Worm (Caenorhabditis elegans) whole organism, late embryonic: ENCODE results near the gene Y73B6BL.37.

Experiments used
- C08G9.2 ChIP-seq: sonication (generic microtip); optimal IDR thresholded peaks from 2 replicates; lab custom pipeline; 2016; ENCODE audit warnings: mild to moderate bottlenecking, missing genetic modification characterization, moderate library complexity, missing compliant biosample characterization
- C38D4.7 ChIP-seq: fragments of 200-800 bp; sonication (Bioruptor generic); optimal IDR thresholded peaks from 2 replicates; lab custom pipeline; 2018; ENCODE audit warnings: mild to moderate bottlenecking, missing genetic modification characterization, moderate library complexity, missing compliant biosample characterization
- K02D7.2 ChIP-seq: sonication (generic microtip); optimal IDR thresholded peaks from 2 replicates; lab custom pipeline; 2017; ENCODE audit warnings: mild to moderate bottlenecking, missing genetic modification characterization, missing compliant biosample characterization
- T23F11.4 ChIP-seq: fragments of 200-800 bp; sonication (Bioruptor generic); optimal IDR thresholded peaks from 2 replicates; lab custom pipeline; 2018; ENCODE audit warnings: mild to moderate bottlenecking, missing genetic modification characterization, missing compliant biosample characterization
- ahr-1 ChIP-seq: sonication (generic microtip); optimal IDR thresholded peaks from 2 replicates; lab custom pipeline; 2016; ENCODE audit warnings: missing genetic modification characterization, missing compliant biosample characterization
- ama-1 ChIP-seq: fragments of 150-350 bp; optimal IDR thresholded peaks from 2 replicates; lab custom pipeline; 2014
- ceh-19 ChIP-seq: fragments of 200-800 bp; sonication (Bioruptor generic); optimal IDR thresholded peaks from 2 replicates; lab custom pipeline; 2018; ENCODE audit warnings: mild to moderate bottlenecking, missing genetic modification characterization, missing compliant biosample characterization
- ceh-22 ChIP-seq: sonication (generic microtip); optimal IDR thresholded peaks from 2 replicates; lab custom pipeline; 2017; ENCODE audit warnings: missing biosample characterization, missing genetic modification characterization
- ceh-24 ChIP-seq: sonication (generic microtip); optimal IDR thresholded peaks from 2 replicates; lab custom pipeline; 2016; ENCODE audit warnings: mild to moderate bottlenecking, missing genetic modification characterization, missing compliant biosample characterization
- ceh-30 ChIP-seq: fragments of 150-350 bp; optimal IDR thresholded peaks from 2 replicates; lab custom pipeline; 2014; ENCODE audit warnings: missing biosample characterization, missing genetic modification characterization
- ceh-45 ChIP-seq: fragments of 200-800 bp; sonication (Bioruptor generic); IDR thresholded peaks from 2 replicates; pipeline ENCODE4 v1.3.6; 2022; ENCODE audit warnings: missing genetic modification reagents, missing genetic modification characterization, missing compliant biosample characterization
- ceh-6 ChIP-seq: fragments of 200-800 bp; sonication (Bioruptor generic); optimal IDR thresholded peaks from 2 replicates; lab custom pipeline; 2018; ENCODE audit warnings: mild to moderate bottlenecking, missing genetic modification characterization, missing compliant biosample characterization
- che-1 ChIP-seq: sonication (generic microtip); optimal IDR thresholded peaks from 2 replicates; lab custom pipeline; 2016; ENCODE audit warnings: mild to moderate bottlenecking, missing genetic modification characterization, missing compliant biosample characterization
- dmd-4 ChIP-seq: sonication (generic microtip); optimal IDR thresholded peaks from 2 replicates; lab custom pipeline; 2016; ENCODE audit warnings: borderline replicate concordance, missing genetic modification characterization, missing compliant biosample characterization
- elt-4 ChIP-seq: sonication (generic microtip); optimal IDR thresholded peaks from 2 replicates; lab custom pipeline; 2016; ENCODE audit warnings: missing genetic modification characterization, missing compliant biosample characterization
- fax-1 ChIP-seq: sonication (generic microtip); optimal IDR thresholded peaks from 2 replicates; lab custom pipeline; 2016; ENCODE audit warnings: missing genotype, missing genetic modification characterization, missing compliant biosample characterization
- fkh-10 ChIP-seq: fragments of 150-350 bp; optimal IDR thresholded peaks from 2 replicates; lab custom pipeline; 2014; ENCODE audit warnings: missing biosample characterization, missing genetic modification reagents, missing genetic modification characterization
- fkh-6 ChIP-seq: sonication (generic microtip); optimal IDR thresholded peaks from 2 replicates; lab custom pipeline; 2016; ENCODE audit warnings: missing genetic modification characterization, missing compliant biosample characterization
- gmeb-2 ChIP-seq: sonication (generic microtip); optimal IDR thresholded peaks from 2 replicates; lab custom pipeline; 2016; ENCODE audit warnings: missing genetic modification characterization, inconsistent platforms, missing compliant biosample characterization
- hlh-15 ChIP-seq: sonication (generic microtip); optimal IDR thresholded peaks from 2 replicates; lab custom pipeline; 2016; ENCODE audit warnings: missing genetic modification characterization, missing compliant biosample characterization
- lim-6 ChIP-seq: sonication (generic microtip); optimal IDR thresholded peaks from 2 replicates; lab custom pipeline; 2016; ENCODE audit warnings: missing genetic modification characterization, missing compliant biosample characterization
- mec-3 ChIP-seq: sonication (generic microtip); optimal IDR thresholded peaks from 2 replicates; lab custom pipeline; 2016; ENCODE audit warnings: borderline replicate concordance, missing genetic modification characterization, missing compliant biosample characterization
- nfya-1 ChIP-seq: sonication (generic microtip); optimal IDR thresholded peaks from 2 replicates; lab custom pipeline; 2017; ENCODE audit warnings: missing genetic modification characterization, mild to moderate bottlenecking, missing compliant biosample characterization, antibody characterized with exemption, moderate library complexity
- nhr-232 ChIP-seq: sonication (generic microtip); optimal IDR thresholded peaks from 2 replicates; lab custom pipeline; 2016; ENCODE audit warnings: missing genetic modification characterization, missing compliant biosample characterization
- odd-2 ChIP-seq: sonication (generic microtip); optimal IDR thresholded peaks from 2 replicates; lab custom pipeline; 2017; ENCODE audit warnings: antibody characterized with exemption, mild to moderate bottlenecking, missing genetic modification characterization, missing compliant biosample characterization
- pax-1 ChIP-seq: fragments of 150-350 bp; optimal IDR thresholded peaks from 2 replicates; lab custom pipeline; 2014; ENCODE audit warnings: missing biosample characterization, missing genetic modification characterization
- pha-4 ChIP-seq: fragments of 150-350 bp; optimal IDR thresholded peaks from 2 replicates; lab custom pipeline; 2018; ENCODE audit warnings: missing biosample characterization, missing genetic modification reagents, missing genetic modification characterization
- pqm-1 ChIP-seq: sonication (generic microtip); optimal IDR thresholded peaks from 2 replicates; lab custom pipeline; 2016; ENCODE audit warnings: missing genetic modification characterization, missing compliant biosample characterization
- pros-1 ChIP-seq: fragments of 150-350 bp; optimal IDR thresholded peaks from 2 replicates; lab custom pipeline; 2014; ENCODE audit warnings: missing biosample characterization, missing genetic modification reagents, missing genetic modification characterization
- ref-2 ChIP-seq: sonication (generic microtip); optimal IDR thresholded peaks from 2 replicates; lab custom pipeline; 2016; ENCODE audit warnings: missing genetic modification characterization, missing compliant biosample characterization
- rnt-1 ChIP-seq: sonication (generic microtip); optimal IDR thresholded peaks from 2 replicates; lab custom pipeline; 2016; ENCODE audit warnings: missing genetic modification characterization, missing compliant biosample characterization
- sdc-2 ChIP-seq: sonication (generic microtip); optimal IDR thresholded peaks from 2 replicates; lab custom pipeline; 2016; ENCODE audit warnings: missing genotype, missing genetic modification characterization, missing compliant biosample characterization
- sox-4 ChIP-seq: sonication (generic microtip); optimal IDR thresholded peaks from 2 replicates; lab custom pipeline; 2017; ENCODE audit warnings: mild to moderate bottlenecking, missing genetic modification characterization, inconsistent platforms, missing compliant biosample characterization
- ttx-3 ChIP-seq: sonication (generic microtip); optimal IDR thresholded peaks from 2 replicates; lab custom pipeline; 2016; ENCODE audit warnings: missing genetic modification reagents, missing genetic modification characterization, missing compliant biosample characterization
- unc-3 ChIP-seq, 2 experiments: fragments of 200-800 bp in 1 of 2; sonication (Bioruptor generic) in 1 of 2; sonication (generic microtip) in 1 of 2; conservative IDR thresholded peaks in 1 of 2; optimal IDR thresholded peaks in 1 of 2; 2 replicates each; pipeline versions ENCODE4 v1.3.6 to Lab custom; 2016 to 2022; ENCODE audit warnings: missing compliant biosample characterization in 2 of 2, missing genetic modification characterization in 2 of 2, missing genetic modification reagents in 1 of 2
- unc-42 ChIP-seq: sonication (generic microtip); optimal IDR thresholded peaks from 2 replicates; lab custom pipeline; 2016; ENCODE audit warnings: missing genotype, missing genetic modification characterization, missing compliant biosample characterization
- unc-55 ChIP-seq: sonication (generic microtip); optimal IDR thresholded peaks from 2 replicates; lab custom pipeline; 2017; ENCODE audit warnings: missing biosample characterization, missing genetic modification reagents, missing genetic modification characterization
- ztf-16 ChIP-seq: sonication (generic microtip); optimal IDR thresholded peaks from 2 replicates; lab custom pipeline; 2017; ENCODE audit warnings: missing genetic modification characterization, missing compliant biosample characterization

The Y73B6BL.37 gene

DNA sequence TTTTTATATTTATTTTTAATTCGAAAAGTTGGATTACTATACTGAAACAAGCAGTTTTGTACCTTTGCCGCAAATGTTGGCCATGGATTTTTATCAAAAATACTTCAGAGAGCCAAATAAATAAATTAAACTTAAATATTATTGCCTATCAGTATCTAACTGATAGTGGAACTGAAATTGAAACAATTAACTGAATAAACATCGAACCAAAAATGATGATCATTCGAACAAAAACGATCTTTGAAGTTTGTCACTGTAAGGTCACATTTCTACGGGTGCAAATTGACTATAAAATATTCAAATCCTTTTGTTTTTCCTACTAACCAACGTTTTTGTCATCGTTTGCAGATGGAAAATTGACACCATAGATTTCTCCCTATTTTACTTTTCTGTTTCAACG, 44.1 kb upstream of the Y73B6BL.37 start:
- no peak for TF ChIP-seq ref-2 (tag; lab: Kevin White, UChicago)
- no peak for TF ChIP-seq nfya-1 (tag; lab: Kevin White, UChicago)
- TF ChIP-seq fkh-6 (tag; lab: Kevin White, UChicago) = no peak
- no peak for TF ChIP-seq pha-4 (tag; lab: Kevin White, UChicago)
- TF ChIP-seq rnt-1 (tag; lab: Kevin White, UChicago) = no peak
- TF ChIP-seq lim-6 (tag; lab: Kevin White, UChicago) = no peak
- no peak for TF ChIP-seq T23F11.4 (GFP tag; lab: Kevin White, UChicago)
- TF ChIP-seq ztf-16 (tag; lab: Kevin White, UChicago) = no peak
- no peak for TF ChIP-seq unc-42 (tag; lab: Kevin White, UChicago)
- TF ChIP-seq dmd-4 (tag; lab: Kevin White, UChicago) = no peak
- TF ChIP-seq ceh-6 (GFP tag; lab: Kevin White, UChicago) = no peak

DNA sequence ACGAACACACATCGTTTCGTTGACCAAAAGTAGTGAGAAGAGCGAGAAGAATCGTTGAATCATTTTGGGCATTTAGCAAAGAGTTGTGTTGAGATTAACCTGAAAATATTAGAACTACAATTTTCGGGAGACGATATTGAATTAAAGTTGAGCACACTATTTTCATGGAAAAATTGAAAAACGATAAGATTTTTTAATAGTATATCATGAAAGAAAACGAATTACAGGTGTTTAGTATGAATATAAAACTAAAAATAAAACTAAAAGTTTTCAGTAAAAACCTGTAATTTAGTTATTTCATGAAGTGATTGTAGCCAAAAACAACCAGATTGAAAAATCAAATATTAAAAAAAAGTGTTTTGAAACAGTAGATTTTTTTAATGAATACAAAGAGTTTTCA, 29.7 kb upstream of the Y73B6BL.37 start, which contains the start of gene lgc-10:
TSS of gene lgc-10 (minus strand) at position 101 of the 400 bp plus-strand sequence.
- TF ChIP-seq T23F11.4 (GFP tag; lab: Kevin White, UChicago) (no peak), pqm-1 (tag; lab: Kevin White, UChicago) (no peak), nhr-232 (tag; lab: Kevin White, UChicago) (no peak), ahr-1 (tag; lab: Kevin White, UChicago) (no peak), ceh-22 (tag; lab: Kevin White, UChicago) (no peak), ceh-30 (tag; lab: Kevin White, UChicago) (no peak), pros-1 (no peak), ceh-24 (tag; lab: Kevin White, UChicago) (no peak), C38D4.7 (GFP tag; lab: Kevin White, UChicago) (no peak), pax-1 (tag; lab: Kevin White, UChicago) (no peak), ceh-45 (GFP tag; lab: Robert Waterston, UW) (no peak), fax-1 (tag; lab: Kevin White, UChicago) (no peak), ceh-19 (no peak), nfya-1 (tag; lab: Kevin White, UChicago) (no peak), elt-4 (tag; lab: Kevin White, UChicago) (no peak), ztf-16 (tag; lab: Kevin White, UChicago) (no peak), K02D7.2 (no peak)

DNA sequence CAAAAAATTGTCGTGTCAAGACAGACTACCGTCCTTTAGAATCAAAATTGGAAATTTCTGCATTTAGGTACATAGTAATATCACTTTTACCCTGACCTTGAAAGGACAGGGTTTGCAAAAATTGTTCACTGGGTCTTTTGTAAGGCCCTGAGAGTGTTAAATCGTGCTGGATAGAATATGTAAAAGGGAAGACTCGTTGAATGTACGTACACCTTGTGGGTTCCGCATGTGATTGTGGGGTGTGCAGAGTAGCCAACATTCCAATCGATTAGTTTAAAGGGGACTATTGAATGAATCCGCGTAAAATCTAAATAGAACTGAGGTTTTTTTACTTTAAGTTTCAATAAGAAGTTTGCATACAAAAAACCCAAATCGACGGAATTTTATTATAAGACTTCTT, 26.6 kb upstream of the Y73B6BL.37 start:
- TF ChIP-seq ttx-3 (tag; lab: Kevin White, UChicago) = no peak

DNA sequence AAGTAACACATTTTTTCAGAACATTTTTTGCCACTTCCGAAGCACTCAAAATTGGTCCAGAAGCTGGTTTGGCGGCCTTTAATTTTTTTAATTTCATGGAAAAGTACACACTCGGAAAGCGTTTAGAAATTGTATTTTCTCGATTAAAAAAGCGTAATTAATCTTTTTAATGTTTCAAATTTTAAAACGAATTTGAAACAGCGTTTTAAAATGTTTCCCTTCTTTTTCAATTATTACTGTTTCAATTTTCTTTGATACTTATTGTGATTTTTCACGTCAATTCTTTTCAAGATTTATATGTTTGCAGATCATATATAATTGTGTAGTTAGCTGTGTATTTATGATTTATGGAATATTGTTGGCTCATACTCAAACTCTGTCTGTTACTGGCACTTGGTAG, 23.1 kb upstream of the Y73B6BL.37 start, which contains the start of gene acr-25:
TSS of gene acr-25 (plus strand) at position 301 of the 400 bp plus-strand sequence.
- TF ChIP-seq sox-4 (tag; lab: Kevin White, UChicago) = no peak
- TF ChIP-seq unc-55 = no peak
- TF ChIP-seq ceh-45 (GFP tag; lab: Robert Waterston, UW) = no peak

DNA sequence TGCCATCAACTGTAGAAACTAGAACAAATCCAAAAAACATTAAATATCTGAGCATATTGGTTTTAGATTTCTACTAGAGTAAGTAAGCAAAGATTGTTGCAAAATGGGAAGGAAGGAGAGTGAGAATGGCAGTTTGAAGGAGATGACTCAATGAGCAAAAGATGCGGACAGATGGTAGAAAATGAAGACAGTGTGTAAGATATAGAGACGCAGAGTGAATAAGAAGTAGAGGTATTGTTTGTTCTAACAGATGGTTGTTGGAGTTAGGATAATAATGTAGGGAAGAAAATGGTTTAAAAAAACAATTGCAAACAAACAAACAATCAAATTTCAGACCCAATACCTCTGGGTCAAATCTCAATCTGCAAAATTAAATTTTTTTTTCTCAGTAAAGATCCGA, 15.9 kb upstream of the Y73B6BL.37 start, which contains the start of gene tmed-13:
TSS of gene tmed-13 (minus strand) at position 169 of the 400 bp plus-strand sequence.
- no peak for TF ChIP-seq elt-4 (tag; lab: Kevin White, UChicago)
- no peak for TF ChIP-seq unc-3 (GFP tag; conservative IDR thresholded peaks at IDR 0.05; lab: Robert Waterston, UW)
- TF ChIP-seq unc-3 (tag; optimal IDR thresholded peaks at IDR 0.05; lab: Kevin White, UChicago) = no peak
- no peak for TF ChIP-seq C08G9.2 (tag; lab: Kevin White, UChicago)
- no peak for TF ChIP-seq sdc-2 (tag; lab: Kevin White, UChicago)
- no peak for TF ChIP-seq odd-2 (tag; lab: Kevin White, UChicago)
- no peak for TF ChIP-seq mec-3 (tag; lab: Kevin White, UChicago)
- TF ChIP-seq gmeb-2 (tag; lab: Kevin White, UChicago) = no peak
- no peak for TF ChIP-seq fkh-10 (GFP tag; lab: Kevin White, UChicago)
- no peak for TF ChIP-seq hlh-15 (tag; lab: Kevin White, UChicago)
- no peak for TF ChIP-seq ama-1 (lab: Kevin White, UChicago)
- no peak for TF ChIP-seq ceh-45 (GFP tag; lab: Robert Waterston, UW)
- no peak for TF ChIP-seq che-1 (tag; lab: Kevin White, UChicago)
- no peak for TF ChIP-seq C38D4.7 (GFP tag; lab: Kevin White, UChicago)
- TF ChIP-seq, all 69 proteins: peak for 0
